Worm (Caenorhabditis elegans): ENCODE measurements around the gene Y61A9LA.12.

DNA sequence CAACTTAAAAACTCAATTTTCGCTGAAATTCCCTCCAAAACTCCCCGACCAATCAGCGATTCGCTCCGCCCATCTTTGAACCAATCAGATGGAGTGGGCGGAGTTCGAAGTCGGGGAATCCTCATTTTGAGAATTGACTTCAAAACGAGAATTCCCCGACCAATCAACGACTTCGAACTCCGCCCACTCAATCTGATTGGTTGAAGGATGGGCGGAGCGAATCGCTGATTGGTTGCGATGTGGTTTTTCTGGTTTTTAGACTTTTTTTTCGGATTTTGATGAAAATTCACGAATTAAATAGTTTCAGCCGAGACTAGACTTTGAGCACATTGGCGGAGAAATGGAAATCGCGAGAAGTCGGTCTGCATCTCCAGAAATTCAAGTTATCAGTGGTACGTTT, 18.3 kb downstream of the Y61A9LA.12 start:
- TF ChIP-seq hnd-1 (tag; optimal IDR thresholded peaks at IDR 0.05) (no peak), tra-4 (tag; optimal IDR thresholded peaks at IDR 0.05) (no peak), hmg-4 (GFP tag; optimal IDR thresholded peaks at IDR 0.05) (no peak), ama-1 (optimal IDR thresholded peaks at IDR 0.05) (no peak), hmbx-1 (tag; optimal IDR thresholded peaks at IDR 0.05) (no peak), scrt-1 (GFP tag; IDR thresholded peaks at IDR 0.05) (no peak), pes-1 (GFP tag; IDR thresholded peaks at IDR 0.05) (no peak), sea-1 (GFP tag; conservative IDR thresholded peaks at IDR 0.05) (no peak), F13C5.2 (tag; optimal IDR thresholded peaks at IDR 0.05) (no peak), tbx-11 (GFP tag; IDR thresholded peaks at IDR 0.05) (no peak)

Measured in whole organism, early embryonic.